Worm (Caenorhabditis elegans) whole organism, L1 larva: ENCODE measurements around the gene arrd-14.

Experiments used
- C16A3.4 ChIP-seq: fragments of 150-350 bp; optimal IDR thresholded peaks from 2 replicates; lab custom pipeline; 2014; ENCODE audit warnings: missing biosample characterization, missing genetic modification characterization
- C34B4.2 ChIP-seq: sonication (generic microtip); optimal IDR thresholded peaks from 2 replicates; lab custom pipeline; 2017; ENCODE audit warnings: mild to moderate bottlenecking, missing genetic modification characterization, missing compliant biosample characterization
- F16B12.6 ChIP-seq: fragments of 150-350 bp; optimal IDR thresholded peaks from 2 replicates; lab custom pipeline; 2014; ENCODE audit warnings: missing biosample characterization, missing genetic modification characterization
- ama-1 ChIP-seq: fragments of 150-350 bp; optimal IDR thresholded peaks from 2 replicates; lab custom pipeline; 2014
- blmp-1 ChIP-seq: fragments of 150-350 bp; optimal IDR thresholded peaks from 2 replicates; lab custom pipeline; 2014; ENCODE audit warnings: missing biosample characterization, missing genetic modification characterization
- ceh-63 ChIP-seq: fragments of 200-800 bp; sonication (Bioruptor generic); optimal IDR thresholded peaks from 2 replicates; lab custom pipeline; 2018; ENCODE audit warnings: mild to moderate bottlenecking, missing genetic modification characterization, missing compliant biosample characterization
- ceh-82 ChIP-seq, 3 experiments: fragments of 150-350 bp in 1 of 3; sonication (generic microtip) in 2 of 3; optimal IDR thresholded peaks; 2 replicates each; lab custom pipeline; 2014 to 2017; ENCODE audit warnings: missing biosample characterization in 3 of 3, missing genetic modification characterization in 3 of 3
- ceh-90 ChIP-seq: sonication (generic microtip); optimal IDR thresholded peaks from 2 replicates; lab custom pipeline; 2016; ENCODE audit warnings: missing genetic modification characterization, missing compliant biosample characterization
- dpl-1 ChIP-seq, 3 experiments: fragments of 150-350 bp in 2 of 3; sonication (generic microtip) in 1 of 3; optimal IDR thresholded peaks; 2 replicates each; lab custom pipeline; 2014 to 2017; ENCODE audit warnings: missing biosample characterization in 3 of 3, missing genetic modification characterization in 3 of 3, missing genetic modification reagents in 3 of 3
- efl-1 ChIP-seq, 4 experiments: fragments of 150-350 bp; optimal IDR thresholded peaks in 3 of 4; peaks in 1 of 4; 1 replicate in 1 of 4; 2 replicates in 3 of 4; lab custom pipeline; 2014; ENCODE audit warnings: missing biosample characterization in 2 of 4, missing genetic modification characterization in 2 of 4, missing genetic modification reagents in 2 of 4
- elt-2 ChIP-seq: sonication (generic microtip); optimal IDR thresholded peaks from 2 replicates; lab custom pipeline; 2016; ENCODE audit warnings: missing genetic modification characterization, mild to moderate bottlenecking, inconsistent platforms, missing compliant biosample characterization, missing genetic modification reagents
- elt-3 ChIP-seq, 6 experiments: fragments of 150-350 bp in 1 of 6; sonication (generic microtip); optimal IDR thresholded peaks; 2 replicates each; lab custom pipeline; 2017 to 2018; ENCODE audit warnings: missing biosample characterization in 6 of 6, missing genetic modification characterization in 6 of 6, inconsistent platforms in 1 of 6
- ets-5 ChIP-seq: fragments of 200-800 bp; sonication (Bioruptor generic); IDR thresholded peaks from 2 replicates; pipeline ENCODE4 v1.3.6; 2022; ENCODE audit warnings: missing genetic modification characterization, missing compliant biosample characterization
- fkh-10 ChIP-seq: sonication (generic microtip); optimal IDR thresholded peaks from 2 replicates; lab custom pipeline; 2017; ENCODE audit warnings: missing biosample characterization, missing genetic modification reagents, missing genetic modification characterization
- fkh-8 ChIP-seq: sonication (generic microtip); optimal IDR thresholded peaks from 2 replicates; lab custom pipeline; 2016; ENCODE audit warnings: mild to moderate bottlenecking, missing genetic modification characterization, missing compliant biosample characterization
- fos-1 ChIP-seq: fragments of 150-350 bp; optimal IDR thresholded peaks from 2 replicates; lab custom pipeline; 2014; ENCODE audit warnings: missing biosample characterization, missing genetic modification characterization
- hlh-17 ChIP-seq: fragments of 200-800 bp; sonication (Bioruptor generic); optimal IDR thresholded peaks from 2 replicates; lab custom pipeline; 2018; ENCODE audit warnings: missing genetic modification characterization, mild to moderate bottlenecking, missing compliant biosample characterization, moderate library complexity, borderline replicate concordance
- irx-1 ChIP-seq: sonication (generic microtip); optimal IDR thresholded peaks from 2 replicates; lab custom pipeline; 2016; ENCODE audit warnings: missing genetic modification characterization, missing compliant biosample characterization
- lin-14 ChIP-seq: fragments of 200-800 bp; sonication (Bioruptor generic); optimal IDR thresholded peaks from 2 replicates; lab custom pipeline; 2018; ENCODE audit warnings: mild to moderate bottlenecking, missing genetic modification characterization, moderate library complexity, missing compliant biosample characterization
- lin-35 ChIP-seq, 2 experiments: fragments of 150-350 bp; optimal IDR thresholded peaks; 2 replicates each; lab custom pipeline; 2014; ENCODE audit warnings: missing biosample characterization in 2 of 2, missing genetic modification characterization in 2 of 2, missing genetic modification reagents in 2 of 2
- lir-3 ChIP-seq: sonication (generic microtip); optimal IDR thresholded peaks from 2 replicates; lab custom pipeline; 2016; ENCODE audit warnings: mild to moderate bottlenecking, missing genetic modification characterization, moderate library complexity, missing compliant biosample characterization; ENCODE audit not compliant: poor library complexity
- lsy-2 ChIP-seq, 2 experiments: fragments of 150-350 bp; optimal IDR thresholded peaks; 2 replicates each; lab custom pipeline; 2014; ENCODE audit warnings: missing biosample characterization in 2 of 2, missing genetic modification characterization in 2 of 2
- mdl-1 ChIP-seq, 2 experiments: fragments of 150-350 bp; optimal IDR thresholded peaks; 2 replicates each; lab custom pipeline; 2014 to 2017; ENCODE audit warnings: missing biosample characterization in 2 of 2, missing genetic modification characterization in 2 of 2, inconsistent platforms in 1 of 2
- mep-1 ChIP-seq: fragments of 150-350 bp; optimal IDR thresholded peaks from 2 replicates; lab custom pipeline; 2014; ENCODE audit warnings: missing biosample characterization, missing genetic modification characterization
- nhr-12 ChIP-seq: sonication (generic microtip); optimal IDR thresholded peaks from 2 replicates; lab custom pipeline; 2017; ENCODE audit warnings: missing biosample characterization, missing genetic modification characterization
- nhr-19 ChIP-seq: fragments of 200-800 bp; sonication (Bioruptor generic); conservative IDR thresholded peaks from 2 replicates; pipeline ENCODE4 v1.3.6; 2022; ENCODE audit warnings: missing genetic modification characterization, missing compliant biosample characterization
- nhr-20 ChIP-seq: sonication (generic microtip); optimal IDR thresholded peaks from 2 replicates; lab custom pipeline; 2016; ENCODE audit warnings: mild to moderate bottlenecking, missing genetic modification characterization, missing compliant biosample characterization
- nhr-71 ChIP-seq: sonication (generic microtip); optimal IDR thresholded peaks from 2 replicates; lab custom pipeline; 2016; ENCODE audit warnings: mild to moderate bottlenecking, missing genetic modification characterization, moderate library complexity, missing compliant biosample characterization
- nhr-76 ChIP-seq: sonication (generic microtip); optimal IDR thresholded peaks from 2 replicates; lab custom pipeline; 2017; ENCODE audit warnings: missing biosample characterization, missing genetic modification characterization
- nhr-77 ChIP-seq: fragments of 150-350 bp; optimal IDR thresholded peaks from 2 replicates; lab custom pipeline; 2014; ENCODE audit warnings: missing biosample characterization, missing genetic modification characterization
- nhr-84 ChIP-seq: sonication (generic microtip); optimal IDR thresholded peaks from 2 replicates; lab custom pipeline; 2017; ENCODE audit warnings: missing biosample characterization, missing genetic modification characterization
- nhr-85 ChIP-seq: sonication (generic microtip); peaks from one replicate; lab custom pipeline; 2016; ENCODE audit warnings: missing genetic modification characterization, inconsistent platforms, missing compliant biosample characterization
- nhr-90 ChIP-seq: sonication (generic microtip); optimal IDR thresholded peaks from 2 replicates; lab custom pipeline; 2016; ENCODE audit warnings: mild to moderate bottlenecking, missing genetic modification characterization, missing compliant biosample characterization; ENCODE audit not compliant: poor library complexity
- pax-3 ChIP-seq: fragments of 200-800 bp; sonication (Bioruptor generic); optimal IDR thresholded peaks from 2 replicates; lab custom pipeline; 2018; ENCODE audit warnings: mild to moderate bottlenecking, missing genetic modification characterization, moderate library complexity, missing compliant biosample characterization
- rnt-1 ChIP-seq: sonication (generic microtip); optimal IDR thresholded peaks from 2 replicates; lab custom pipeline; 2016; ENCODE audit warnings: mild to moderate bottlenecking, missing genetic modification characterization, moderate library complexity, missing compliant biosample characterization
- skn-1 ChIP-seq: fragments of 150-350 bp; optimal IDR thresholded peaks from 2 replicates; lab custom pipeline; 2014; ENCODE audit warnings: missing biosample characterization, missing genetic modification characterization
- snpc-4 ChIP-seq: fragments of 150-350 bp; optimal IDR thresholded peaks from 2 replicates; lab custom pipeline; 2014; ENCODE audit warnings: missing biosample characterization, missing genetic modification characterization
- snu-23 ChIP-seq: sonication (generic microtip); optimal IDR thresholded peaks from 2 replicates; lab custom pipeline; 2016; ENCODE audit warnings: missing genetic modification characterization, missing compliant biosample characterization
- sup-37 ChIP-seq: fragments of 200-800 bp; sonication (Bioruptor generic); optimal IDR thresholded peaks from 2 replicates; lab custom pipeline; 2018; ENCODE audit warnings: mild to moderate bottlenecking, missing genetic modification characterization, missing compliant biosample characterization
- tbx-2 ChIP-seq: sonication (generic microtip); optimal IDR thresholded peaks from 2 replicates; lab custom pipeline; 2016; ENCODE audit warnings: missing genetic modification characterization, missing compliant biosample characterization
- unc-62 ChIP-seq: fragments of 150-350 bp; optimal IDR thresholded peaks from 2 replicates; lab custom pipeline; 2014; ENCODE audit warnings: missing biosample characterization, missing genetic modification reagents, missing genetic modification characterization
- xbp-1 ChIP-seq: sonication (generic microtip); optimal IDR thresholded peaks from 2 replicates; lab custom pipeline; 2016; ENCODE audit warnings: missing genetic modification characterization, missing compliant biosample characterization
- zag-1 ChIP-seq: fragments of 150-350 bp; optimal IDR thresholded peaks from 2 replicates; lab custom pipeline; 2014; ENCODE audit warnings: missing biosample characterization, missing genetic modification characterization
- ztf-11 ChIP-seq, 2 experiments: sonication (generic microtip); optimal IDR thresholded peaks; 2 replicates each; lab custom pipeline; 2016 to 2017; ENCODE audit warnings: missing genetic modification characterization in 2 of 2, missing biosample characterization in 1 of 2, missing compliant biosample characterization in 1 of 2

arrd-14 gene

ce11 chrII:13736089-13736488 lies 16.0 kb upstream of the arrd-14 start, which contains the start of gene R06B9.5:
Gene R06B9.5, plus strand, starts transcription at chrII:13736320.
- TF ChIP-seq ceh-90 (tag; lab: Kevin White, UChicago) (no peak), xbp-1 (tag; lab: Kevin White, UChicago) (no peak), efl-1 (optimal IDR thresholded peaks at IDR 0.05; lab: Kevin White, UChicago) (no peak), efl-1 (GFP tag; optimal IDR thresholded peaks at IDR 0.05 in 1 of 2; lab: Kevin White, UChicago) (peak in 1 of 2 experiments; percentile 55), nhr-85 (tag; lab: Kevin White, UChicago) (peak; percentile 59), unc-62 (GFP tag; lab: Kevin White, UChicago) (no peak), ceh-82 (tag; optimal IDR thresholded peaks at IDR 0.05; lab: Kevin White, UChicago) (no peak), fkh-8 (tag; lab: Kevin White, UChicago) (no peak), C34B4.2 (no peak), dpl-1 (GFP tag; optimal IDR thresholded peaks at IDR 0.05; lab: Kevin White, UChicago) (no peak)

- TF ChIP-seq snpc-4 (tag; lab: Kevin White, UChicago), result no peak
- TF ChIP-seq hlh-17 (GFP tag; lab: Kevin White, UChicago), result no peak
- TF ChIP-seq blmp-1, result peak; percentile 76
- TF ChIP-seq nhr-85 (tag; lab: Kevin White, UChicago), result peak; percentile 67
- TF ChIP-seq snu-23, result peak; percentile 34
- no peak for TF ChIP-seq ceh-90 (tag; lab: Kevin White, UChicago)
- TF ChIP-seq lsy-2 (tag; optimal IDR thresholded peaks at IDR 0.05; lab: Kevin White, UChicago), result peak in 1 of 2 experiments; percentile 5
- TF ChIP-seq fkh-8 (tag; lab: Kevin White, UChicago), result no peak
- no peak for TF ChIP-seq nhr-77 (tag; lab: Kevin White, UChicago)
- no peak for TF ChIP-seq nhr-84 (tag; lab: Kevin White, UChicago)
- TF ChIP-seq lin-14 (GFP tag; lab: Kevin White, UChicago), result peak; percentile 58
- no peak for TF ChIP-seq zag-1 (tag; lab: Kevin White, UChicago)
- no peak for TF ChIP-seq fos-1 (tag; lab: Kevin White, UChicago)
- TF ChIP-seq nhr-76 (tag; lab: Kevin White, UChicago), result no peak
- TF ChIP-seq tbx-2, result peak; percentile 13
- peak in 1 of 2 experiments; percentile 51 for TF ChIP-seq lin-35 (GFP tag; optimal IDR thresholded peaks at IDR 0.05; lab: Kevin White, UChicago)
- no peak for TF ChIP-seq C16A3.4 (tag; lab: Kevin White, UChicago)
- TF ChIP-seq mdl-1 (tag; optimal IDR thresholded peaks at IDR 0.05; lab: Kevin White, UChicago), result peak in 1 of 2 experiments; percentile 39
- TF ChIP-seq nhr-19 (GFP tag; lab: Robert Waterston, UW), result peak; percentile 46
- TF ChIP-seq rnt-1 (tag; lab: Kevin White, UChicago), result no peak
- TF ChIP-seq nhr-90, result peak; percentile 11
- TF ChIP-seq pax-3 (tag; lab: Kevin White, UChicago), result no peak
- peak; percentile 3 for TF ChIP-seq mep-1 (tag; lab: Kevin White, UChicago)
- TF ChIP-seq nhr-71 (tag; lab: Kevin White, UChicago), result peak; percentile 32
- peak; percentile 39 for TF ChIP-seq nhr-20
- TF ChIP-seq ceh-63 (GFP tag; lab: Kevin White, UChicago), result no peak
Measured at ce11 chrII:13736906-13737305, 15.2 kb upstream of the arrd-14 start.

- peak; percentile 10 for TF ChIP-seq snu-23
- TF ChIP-seq nhr-12, result no peak
- peak; percentile 66 for TF ChIP-seq lin-14 (GFP tag; lab: Kevin White, UChicago)
- no peak for TF ChIP-seq sup-37 (GFP tag; lab: Kevin White, UChicago)
- TF ChIP-seq mdl-1 (tag; optimal IDR thresholded peaks at IDR 0.05; lab: Kevin White, UChicago), result peak in 1 of 2 experiments; percentile 66
- TF ChIP-seq lin-35 (GFP tag; optimal IDR thresholded peaks at IDR 0.05; lab: Kevin White, UChicago), result peak in 1 of 2 experiments; percentile 18
- peak in 2 of 6 experiments; percentile 58 to 87 for TF ChIP-seq elt-3 (tag; optimal IDR thresholded peaks at IDR 0.05; lab: Kevin White, UChicago)
- TF ChIP-seq nhr-71 (tag; lab: Kevin White, UChicago), result peak; percentile 58
- TF ChIP-seq blmp-1, result peak; percentile 75
- TF ChIP-seq nhr-84 (tag; lab: Kevin White, UChicago), result no peak
- no peak for TF ChIP-seq lir-3
- no peak for TF ChIP-seq C34B4.2
- TF ChIP-seq nhr-20, result peak; percentile 50
- no peak for TF ChIP-seq irx-1 (tag; lab: Kevin White, UChicago)
- no peak for TF ChIP-seq skn-1
- no peak for TF ChIP-seq ama-1
- TF ChIP-seq F16B12.6 (tag; lab: Kevin White, UChicago), result no peak
- TF ChIP-seq tbx-2, result peak; percentile 43
- TF ChIP-seq dpl-1 (GFP tag; optimal IDR thresholded peaks at IDR 0.05; lab: Kevin White, UChicago), result no peak
- TF ChIP-seq ztf-11 (tag; optimal IDR thresholded peaks at IDR 0.05; lab: Kevin White, UChicago), result no peak
- TF ChIP-seq ets-5 (GFP tag; lab: Robert Waterston, UW), result no peak
- TF ChIP-seq ceh-63 (GFP tag; lab: Kevin White, UChicago), result no peak
- TF ChIP-seq fkh-10 (GFP tag; lab: Kevin White, UChicago), result no peak
- peak; percentile 84 for TF ChIP-seq elt-2 (tag; lab: Kevin White, UChicago)
- TF ChIP-seq nhr-85 (tag; lab: Kevin White, UChicago), result peak; percentile 88
Measured at ce11 chrII:13737751-13738525, 14.2 kb upstream of the arrd-14 start.
